Fruit fly (Drosophila melanogaster) whole organism, embryonic: Measurements from ENCODE around the gene NimC3.

Experiments
- CG3726 ChIP-seq: fragments of 200-800 bp; sonication (Bioruptor generic); IDR thresholded peaks from 3 replicates; pipeline ENCODE4, ENCODE4 v1.3.6; 2022; ENCODE audit warnings: missing biosample characterization, missing genetic modification characterization
- br ChIP-seq: fragments of >200 bp; optimal IDR thresholded peaks from 2 replicates; lab custom pipeline; 2017
- lola ChIP-seq, 3 experiments: fragments of >200 bp in 2 of 3; fragments of 200-800 bp in 1 of 3; sonication (Bioruptor generic) in 1 of 3; optimal IDR thresholded peaks; 2 replicates each; lab custom pipeline; 2017 to 2019; ENCODE audit warnings: missing biosample characterization in 3 of 3, missing genetic modification characterization in 3 of 3, mild to moderate bottlenecking in 1 of 3, moderate library complexity in 1 of 3
- sna ChIP-seq: fragments of 200-800 bp; sonication (Bioruptor generic); IDR thresholded peaks from 2 replicates; pipeline ENCODE4 v1.3.6; 2022; ENCODE audit warnings: missing biosample characterization, missing genetic modification characterization; ENCODE audit not compliant: partially characterized antibody

- TF ChIP-seq lola (GFP tag; optimal IDR thresholded peaks at IDR 0.05; lab: Kevin White, UChicago) = peak in 1 of 3 experiments; percentile 98
- TF ChIP-seq br (lab: Kevin White, UChicago) = no peak
- peak; percentile 65; the same call in 1 of the 2 replicates for TF ChIP-seq sna
- TF ChIP-seq CG3726 = peak; percentile 99
These were observed 4.2 kb upstream of the NimC3 start for dm6 chr2L:14024051-14024745.
